Fruit fly (Drosophila melanogaster): ENCODE measurements around the gene CG44574.

CG44574 gene

dm6 chr2L:5876474-5877067 is 7.0 kb upstream of the CG44574 start (continued):
- TF ChIP-seq ash1 (GFP tag; optimal IDR thresholded peaks at IDR 0.05), result no peak
- no peak for TF ChIP-seq CG16779 (GFP tag; IDR thresholded peaks at IDR 0.05)
- TF ChIP-seq row (GFP tag; IDR thresholded peaks at IDR 0.05), result no peak
- TF ChIP-seq Vsx1 (GFP tag; optimal IDR thresholded peaks at IDR 0.05), result peak; percentile 56
- no peak for TF ChIP-seq CG4617 (GFP tag; optimal IDR thresholded peaks at IDR 0.05; ENCODE audit: borderline replicate concordance)
- TF ChIP-seq Taf1 (GFP tag; IDR thresholded peaks at IDR 0.05), result no peak
- TF ChIP-seq CG6175 (GFP tag; IDR thresholded peaks at IDR 0.05), result no peak
- peak; percentile 46 for TF ChIP-seq CG13424 (tag; optimal IDR thresholded peaks at IDR 0.05)
- TF ChIP-seq pzg (GFP tag; optimal IDR thresholded peaks at IDR 0.05), result no peak
- no peak for TF ChIP-seq mld (GFP tag; IDR thresholded peaks at IDR 0.05; ENCODE audit: partially characterized antibody)
- TF ChIP-seq otp (GFP tag; IDR thresholded peaks at IDR 0.05), result 0 out of 3 replicates have a peak, but pooled peaks have one; percentile 44
- no peak for TF ChIP-seq Poxn (GFP tag; IDR thresholded peaks at IDR 0.05)
- TF ChIP-seq ase (GFP tag; IDR thresholded peaks at IDR 0.05), result no peak
- TF ChIP-seq tup (GFP tag; optimal IDR thresholded peaks at IDR 0.05), result peak; percentile 15
- peak; percentile 25 for TF ChIP-seq bcd (GFP tag; optimal IDR thresholded peaks at IDR 0.05)
- no peak for TF ChIP-seq cato (GFP tag; optimal IDR thresholded peaks at IDR 0.05; ENCODE audit: borderline replicate concordance)
- TF ChIP-seq lab (GFP tag; optimal IDR thresholded peaks at IDR 0.05), result peak; percentile 82
- TF ChIP-seq nerfin-1 (tag; optimal IDR thresholded peaks at IDR 0.05), result no peak
- no peak for TF ChIP-seq pita (GFP tag; optimal IDR thresholded peaks at IDR 0.05)
- no peak for TF ChIP-seq Opbp (GFP tag; IDR thresholded peaks at IDR 0.05; ENCODE audit: partially characterized antibody)
- peak in 1 of 2 experiments; percentile 6 for TF ChIP-seq chif (GFP tag; optimal IDR thresholded peaks at IDR 0.05)
- TF ChIP-seq ken (GFP tag; IDR thresholded peaks at IDR 0.05), result no peak
- no peak for TF ChIP-seq sc (optimal IDR thresholded peaks at IDR 0.05)
- no peak for TF ChIP-seq sc (GFP tag; optimal IDR thresholded peaks at IDR 0.05)
- peak; percentile 67 for TF ChIP-seq CG7987 (GFP tag; optimal IDR thresholded peaks at IDR 0.05)
- TF ChIP-seq Atf6 (GFP tag; IDR thresholded peaks at IDR 0.05), result peak; percentile 41; the same call in 1 of the 2 replicates
- TF ChIP-seq ind (GFP tag; optimal IDR thresholded peaks at IDR 0.05), result no peak
- no peak for TF ChIP-seq ab (GFP tag; optimal IDR thresholded peaks at IDR 0.05)
- no peak for TF ChIP-seq CG18476 (GFP tag; optimal IDR thresholded peaks at IDR 0.05)
- no peak for TF ChIP-seq ewg (GFP tag; optimal IDR thresholded peaks at IDR 0.05)
- TF ChIP-seq ap (GFP tag; IDR thresholded peaks at IDR 0.05), result no peak
- TF ChIP-seq p53 (GFP tag; optimal IDR thresholded peaks at IDR 0.05), result no peak
- TF ChIP-seq sob (GFP tag; IDR thresholded peaks at IDR 0.05), result peak; percentile 51; the same call in 1 of the 2 replicates
- TF ChIP-seq sug (tag; optimal IDR thresholded peaks at IDR 0.05), result peak; percentile 34
- no peak for TF ChIP-seq Bteb2 (GFP tag; optimal IDR thresholded peaks at IDR 0.05)
- peak; percentile 35 for TF ChIP-seq CG10209 (GFP tag; optimal IDR thresholded peaks at IDR 0.05)
- no peak for TF ChIP-seq CG4404 (GFP tag; IDR thresholded peaks at IDR 0.05)
- no peak for TF ChIP-seq zen2 (GFP tag; IDR thresholded peaks at IDR 0.05; ENCODE audit: partially characterized antibody)
- TF ChIP-seq hbn (GFP tag; IDR thresholded peaks at IDR 0.05; ENCODE audit: partially characterized antibody), result no peak
- TF ChIP-seq mam (GFP tag; optimal IDR thresholded peaks at IDR 0.05), result no peak
- no peak for TF ChIP-seq da (GFP tag; optimal IDR thresholded peaks at IDR 0.05)
- TF ChIP-seq Lhr (GFP tag; optimal IDR thresholded peaks at IDR 0.05), result no peak
- TF ChIP-seq CG17568 (GFP tag; optimal IDR thresholded peaks at IDR 0.05), result peak; percentile 74
- TF ChIP-seq Optix (GFP tag; IDR thresholded peaks at IDR 0.05), result no peak
- no peak for TF ChIP-seq CG8924 (tag; optimal IDR thresholded peaks at IDR 0.05)
- peak; percentile 49 for TF ChIP-seq sd (tag; optimal IDR thresholded peaks at IDR 0.05)
- no peak for TF ChIP-seq pnt (GFP tag; optimal IDR thresholded peaks at IDR 0.05)
- TF ChIP-seq esg (GFP tag; conservative IDR thresholded peaks at IDR 0.05), result no peak
- TF ChIP-seq CG2889 (GFP tag; IDR thresholded peaks at IDR 0.05), result no peak
- no peak for TF ChIP-seq twi (tag; optimal IDR thresholded peaks at IDR 0.05)
